Fruit fly (Drosophila melanogaster): ENCODE data around the gene Cmtr1.

dm6 chrX:4089012-4089649 is 11.7 kb downstream of the Cmtr1 start:
- TF ChIP-seq CG8478 (optimal IDR thresholded peaks at IDR 0.05) (no peak), CTCF (optimal IDR thresholded peaks at IDR 0.05) (no peak)
